Worm (Caenorhabditis elegans) whole organism, L1 larva: Measurements from ENCODE around the gene lipl-4.

ENCODE experiments used
- dsc-1 ChIP-seq: sonication (generic microtip); optimal IDR thresholded peaks from 2 replicates; lab custom pipeline; 2016; ENCODE audit warnings: mild to moderate bottlenecking, missing genetic modification characterization, missing compliant biosample characterization
- egl-27 ChIP-seq, 2 experiments: fragments of 150-350 bp in 1 of 2; sonication (generic microtip); optimal IDR thresholded peaks; 3 replicates each; lab custom pipeline; 2017 to 2018; ENCODE audit warnings: missing biosample characterization in 2 of 2, missing genetic modification characterization in 2 of 2, missing genetic modification reagents in 2 of 2
- elt-2 ChIP-seq: sonication (generic microtip); optimal IDR thresholded peaks from 2 replicates; lab custom pipeline; 2016; ENCODE audit warnings: missing genetic modification characterization, mild to moderate bottlenecking, inconsistent platforms, missing compliant biosample characterization, missing genetic modification reagents
- lsy-2 ChIP-seq, 2 experiments: fragments of 150-350 bp; optimal IDR thresholded peaks; 2 replicates each; lab custom pipeline; 2014; ENCODE audit warnings: missing biosample characterization in 2 of 2, missing genetic modification characterization in 2 of 2
- mdl-1 ChIP-seq, 2 experiments: fragments of 150-350 bp; optimal IDR thresholded peaks; 2 replicates each; lab custom pipeline; 2014 to 2017; ENCODE audit warnings: missing biosample characterization in 2 of 2, missing genetic modification characterization in 2 of 2, inconsistent platforms in 1 of 2
- nhr-11 ChIP-seq: fragments of 150-350 bp; optimal IDR thresholded peaks from 2 replicates; lab custom pipeline; 2014; ENCODE audit warnings: missing biosample characterization, missing genetic modification characterization
- nhr-77 ChIP-seq: fragments of 150-350 bp; optimal IDR thresholded peaks from 2 replicates; lab custom pipeline; 2014; ENCODE audit warnings: missing biosample characterization, missing genetic modification characterization
- rnt-1 ChIP-seq: sonication (generic microtip); optimal IDR thresholded peaks from 2 replicates; lab custom pipeline; 2016; ENCODE audit warnings: mild to moderate bottlenecking, missing genetic modification characterization, moderate library complexity, missing compliant biosample characterization
- snpc-4 ChIP-seq: fragments of 150-350 bp; optimal IDR thresholded peaks from 2 replicates; lab custom pipeline; 2014; ENCODE audit warnings: missing biosample characterization, missing genetic modification characterization
- unc-62 ChIP-seq: fragments of 150-350 bp; optimal IDR thresholded peaks from 2 replicates; lab custom pipeline; 2014; ENCODE audit warnings: missing biosample characterization, missing genetic modification reagents, missing genetic modification characterization
- ztf-4 ChIP-seq: fragments of 150-350 bp; optimal IDR thresholded peaks from 2 replicates; lab custom pipeline; 2014; ENCODE audit warnings: missing biosample characterization, missing genetic modification characterization

DNA sequence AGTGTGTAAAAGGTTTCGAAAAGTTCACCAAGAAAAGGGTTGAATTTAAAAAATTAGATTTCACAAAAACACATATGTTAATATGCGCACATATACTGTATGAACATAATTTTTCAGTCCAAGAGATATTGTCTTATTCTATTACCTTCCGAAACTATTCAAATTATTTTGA, 31.9 kb upstream of the lipl-4 start, which contains the start of gene F46E10.3:
- TF ChIP-seq nhr-77 (tag; lab: Kevin White, UChicago) (no peak), dsc-1 (tag; lab: Kevin White, UChicago) (no peak), lsy-2 (tag; optimal IDR thresholded peaks at IDR 0.05; lab: Kevin White, UChicago) (no peak), unc-62 (GFP tag; lab: Kevin White, UChicago) (no peak), nhr-11 (tag; lab: Kevin White, UChicago) (no peak), elt-2 (tag; lab: Kevin White, UChicago) (no peak), ztf-4 (tag; lab: Kevin White, UChicago) (no peak), rnt-1 (no peak), snpc-4 (tag; lab: Kevin White, UChicago) (no peak), egl-27 (tag; optimal IDR thresholded peaks at IDR 0.05; lab: Kevin White, UChicago) (no peak), mdl-1 (tag; optimal IDR thresholded peaks at IDR 0.05; lab: Kevin White, UChicago) (no peak)
